In the genomic region with DNA sequence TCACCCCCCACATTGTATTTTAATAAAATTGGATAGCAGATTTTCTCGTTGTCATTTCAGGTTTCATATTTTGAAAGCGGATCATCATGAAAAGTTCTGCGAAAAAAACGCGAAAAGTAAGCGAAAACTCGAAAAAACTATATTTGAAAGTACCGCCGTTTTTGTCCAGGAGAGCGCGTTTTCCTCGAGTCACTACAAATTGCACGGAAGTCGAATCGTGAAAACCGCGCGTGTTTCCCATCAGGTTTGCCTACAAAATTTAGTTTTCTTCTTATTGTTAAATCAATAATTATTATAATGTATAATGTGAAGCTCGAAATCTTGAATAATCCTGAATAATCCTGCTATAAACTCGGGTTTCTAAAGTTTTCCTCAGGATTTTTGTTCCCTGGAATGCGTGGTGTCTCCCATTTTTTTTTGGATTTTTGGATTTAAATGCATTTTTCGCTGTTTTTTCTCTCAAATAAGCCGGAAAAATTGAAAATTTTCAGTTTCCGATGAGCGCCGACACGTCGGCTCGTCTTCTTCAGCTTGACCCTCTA, we compare ENCODE assay signal across 5 worm cellular contexts.
TF ChIP-seq lines count a peak whose summit lies in the region.

A gene (plus strand): TSS at position 492 of the 542 bp plus-strand sequence.

TF ChIP-seq in whole organism, L1 larva, 84 proteins besides CTCF, POLR2A, EP300 and RAD21 (continues in another document):
- TF ChIP-seq fos-1 (tag; optimal IDR thresholded peaks at IDR 0.05; lab: Kevin White, UChicago) (peak; percentile 73), mep-1 (tag; optimal IDR thresholded peaks at IDR 0.05; lab: Kevin White, UChicago) (peak; percentile 84), C16A3.4 (tag; optimal IDR thresholded peaks at IDR 0.05; lab: Kevin White, UChicago) (peak; percentile 83), unc-62 (GFP tag; optimal IDR thresholded peaks at IDR 0.05; lab: Kevin White, UChicago) (no peak), ets-5 (GFP tag; IDR thresholded peaks at IDR 0.05; lab: Robert Waterston, UW) (no peak), skn-1 (tag; optimal IDR thresholded peaks at IDR 0.05; lab: Kevin White, UChicago) (peak; percentile 28), hpl-2 (GFP tag; optimal IDR thresholded peaks at IDR 0.05; lab: Kevin White, UChicago) (peak; percentile 45), nhr-76 (tag; optimal IDR thresholded peaks at IDR 0.05; lab: Kevin White, UChicago) (no peak), unc-30 (tag; optimal IDR thresholded peaks at IDR 0.05; lab: Kevin White, UChicago) (no peak), efl-3 (GFP tag; optimal IDR thresholded peaks at IDR 0.05; lab: Kevin White, UChicago) (peak; percentile 52), nhr-12 (tag; optimal IDR thresholded peaks at IDR 0.05; lab: Kevin White, UChicago) (no peak), nhr-28 (tag; optimal IDR thresholded peaks at IDR 0.05; lab: Kevin White, UChicago) (no peak), lin-15B (tag; optimal IDR thresholded peaks at IDR 0.05; lab: Kevin White, UChicago) (peak; percentile 59), ceh-90 (tag; optimal IDR thresholded peaks at IDR 0.05; lab: Kevin White, UChicago) (peak; percentile 79), blmp-1 (tag; optimal IDR thresholded peaks at IDR 0.05; lab: Kevin White, UChicago) (peak; percentile 34), nhr-19 (GFP tag; conservative IDR thresholded peaks at IDR 0.05; lab: Robert Waterston, UW) (peak; percentile 86), mdl-1 (tag; optimal IDR thresholded peaks at IDR 0.05; lab: Kevin White, UChicago) (peak in 1 of 2 experiments; percentile 28)

TF ChIP-seq in whole organism, L3 larva, 47 proteins besides CTCF, POLR2A, EP300 and RAD21 (continues in another document):
- TF ChIP-seq ceh-82 (tag; optimal IDR thresholded peaks at IDR 0.05; lab: Kevin White, UChicago) (no peak), nhr-12 (tag; optimal IDR thresholded peaks at IDR 0.05; lab: Kevin White, UChicago) (no peak), nhr-11 (tag; optimal IDR thresholded peaks at IDR 0.05; lab: Kevin White, UChicago) (no peak), nhr-23 (tag; optimal IDR thresholded peaks at IDR 0.05; lab: Kevin White, UChicago) (peak; percentile 49), mdl-1 (tag; optimal IDR thresholded peaks at IDR 0.05; lab: Kevin White, UChicago) (no peak), zag-1 (tag; optimal IDR thresholded peaks at IDR 0.05; lab: Kevin White, UChicago) (no peak), pqm-1 (tag; optimal IDR thresholded peaks at IDR 0.05; lab: Kevin White, UChicago) (peak; percentile 5), elt-2 (tag; optimal IDR thresholded peaks at IDR 0.05; lab: Kevin White, UChicago) (peak; percentile 51), elt-3 (tag; optimal IDR thresholded peaks at IDR 0.05; lab: Kevin White, UChicago) (no peak), snpc-4 (tag; optimal IDR thresholded peaks at IDR 0.05; lab: Kevin White, UChicago) (peak; percentile 41), lin-15B (tag; optimal IDR thresholded peaks at IDR 0.05; lab: Kevin White, UChicago) (peak; percentile 87), nhr-77 (tag; optimal IDR thresholded peaks at IDR 0.05; lab: Kevin White, UChicago) (peak; percentile 76), ztf-4 (tag; optimal IDR thresholded peaks at IDR 0.05; lab: Kevin White, UChicago) (no peak), ceh-16 (tag; optimal IDR thresholded peaks at IDR 0.05; lab: Kevin White, UChicago) (no peak), fkh-10 (GFP tag; optimal IDR thresholded peaks at IDR 0.05; lab: Kevin White, UChicago) (peak; percentile 70), tbx-2 (tag; optimal IDR thresholded peaks at IDR 0.05; lab: Kevin White, UChicago) (no peak), aly-2 (tag; optimal IDR thresholded peaks at IDR 0.05; lab: Kevin White, UChicago) (no peak), nhr-237 (tag; optimal IDR thresholded peaks at IDR 0.05; lab: Kevin White, UChicago) (no peak)

TF ChIP-seq in whole organism, early embryonic, 17 proteins besides CTCF, POLR2A, EP300 and RAD21:
- peak; percentile 73 for TF ChIP-seq F13C5.2 (tag; optimal IDR thresholded peaks at IDR 0.05; lab: Kevin White, UChicago)
- peak; percentile 23 for TF ChIP-seq ama-1 (optimal IDR thresholded peaks at IDR 0.05; lab: Kevin White, UChicago)
- TF ChIP-seq pes-1 (GFP tag; IDR thresholded peaks at IDR 0.05; lab: Robert Waterston, UW): peak; percentile 41; the same call in 1 of the 2 replicates
- no peak for TF ChIP-seq hmbx-1 (tag; optimal IDR thresholded peaks at IDR 0.05; lab: Kevin White, UChicago)
- TF ChIP-seq flt-1 (GFP tag; IDR thresholded peaks at IDR 0.05; lab: Robert Waterston, UW): no peak
- TF ChIP-seq sea-1 (GFP tag; conservative IDR thresholded peaks at IDR 0.05; lab: Robert Waterston, UW): no peak
- no peak for TF ChIP-seq ets-7 (tag; optimal IDR thresholded peaks at IDR 0.05; lab: Kevin White, UChicago)
- TF ChIP-seq hmg-4 (GFP tag; optimal IDR thresholded peaks at IDR 0.05; lab: Kevin White, UChicago): no peak
- no peak for TF ChIP-seq B0310.2 (tag; optimal IDR thresholded peaks at IDR 0.05; lab: Kevin White, UChicago)
- no peak for TF ChIP-seq tbx-37 (GFP tag; conservative IDR thresholded peaks at IDR 0.05; lab: Robert Waterston, UW)
- no peak for TF ChIP-seq ceh-36 (tag; optimal IDR thresholded peaks at IDR 0.05; lab: Kevin White, UChicago)
- TF ChIP-seq aly-1 (tag; optimal IDR thresholded peaks at IDR 0.05; lab: Kevin White, UChicago): no peak
- TF ChIP-seq scrt-1 (GFP tag; IDR thresholded peaks at IDR 0.05; lab: Robert Waterston, UW): no peak
- peak; percentile 24 for TF ChIP-seq ceh-13 (GFP tag; optimal IDR thresholded peaks at IDR 0.05; lab: Kevin White, UChicago)
- 0 out of 2 replicates have a peak, but pooled peaks have one; percentile 18 for TF ChIP-seq tbx-11 (GFP tag; IDR thresholded peaks at IDR 0.05; lab: Robert Waterston, UW)
- peak; percentile 32 for TF ChIP-seq tra-4 (tag; optimal IDR thresholded peaks at IDR 0.05; lab: Kevin White, UChicago)
- TF ChIP-seq hnd-1 (tag; optimal IDR thresholded peaks at IDR 0.05; lab: Kevin White, UChicago): no peak

TF ChIP-seq in whole organism, midembryonic, 9 proteins besides CTCF, POLR2A, EP300 and RAD21:
- peak; percentile 49; the same call in 1 of the 2 replicates for TF ChIP-seq klf-2 (GFP tag; conservative IDR thresholded peaks at IDR 0.05; lab: Robert Waterston, UW)
- TF ChIP-seq ztf-29 (GFP tag; IDR thresholded peaks at IDR 0.05; lab: Robert Waterston, UW): no peak
- peak; percentile 73 for TF ChIP-seq cog-1 (tag; optimal IDR thresholded peaks at IDR 0.05; lab: Kevin White, UChicago)
- no peak for TF ChIP-seq ref-1 (GFP tag; conservative IDR thresholded peaks at IDR 0.05; lab: Robert Waterston, UW)
- peak; percentile 49; the same call in 1 of the 2 replicates for TF ChIP-seq flt-1 (GFP tag; IDR thresholded peaks at IDR 0.05; lab: Robert Waterston, UW)
- TF ChIP-seq tab-1 (GFP tag; IDR thresholded peaks at IDR 0.05; lab: Robert Waterston, UW): no peak
- peak; percentile 67; the same call in 1 of the 2 replicates for TF ChIP-seq ztf-23 (GFP tag; IDR thresholded peaks at IDR 0.05; lab: Robert Waterston, UW)
- TF ChIP-seq med-1 (GFP tag; optimal IDR thresholded peaks at IDR 0.05; lab: Kevin White, UChicago; ENCODE audit: insufficient read depth): no peak
- no peak for TF ChIP-seq T22C8.4 (GFP tag; IDR thresholded peaks at IDR 0.05; lab: Robert Waterston, UW)
TF ChIP-seq in whole organism, midembryonic: peak in this region for 4.

TF ChIP-seq in whole organism, young adult, 124 proteins besides CTCF, POLR2A, EP300 and RAD21 (continues in another document):
- TF ChIP-seq mes-4 (tag; optimal IDR thresholded peaks at IDR 0.05; lab: Kevin White, UChicago) (no peak), snpc-1.1 (tag; optimal IDR thresholded peaks at IDR 0.05; lab: Kevin White, UChicago; ENCODE audit: insufficient read depth) (peak; percentile 13), nfyb-1 (GFP tag; IDR thresholded peaks at IDR 0.05; lab: Robert Waterston, UW) (peak; percentile 81), cebp-1 (GFP tag; IDR thresholded peaks at IDR 0.05; lab: Robert Waterston, UW) (no peak), cebp-1 (tag; optimal IDR thresholded peaks at IDR 0.05; lab: Kevin White, UChicago) (peak; percentile 73), lsy-27 (tag; optimal IDR thresholded peaks at IDR 0.05; lab: Kevin White, UChicago; ENCODE audit: borderline replicate concordance, insufficient read depth) (peak; percentile 20), cebp-2 (GFP tag; IDR thresholded peaks at IDR 0.05; lab: Robert Waterston, UW) (no peak), ztf-28 (GFP tag; IDR thresholded peaks at IDR 0.05; lab: Robert Waterston, UW) (0 out of 2 replicates have a peak, but pooled peaks have one; percentile 45), hlh-12 (tag; optimal IDR thresholded peaks at IDR 0.05; lab: Kevin White, UChicago) (no peak), C06A6.2 (GFP tag; conservative IDR thresholded peaks at IDR 0.05; lab: Robert Waterston, UW) (peak; percentile 55; the same call in 1 of the 2 replicates), hlh-26 (GFP tag; conservative IDR thresholded peaks at IDR 0.05; lab: Robert Waterston, UW) (no peak), attf-6 (GFP tag; IDR thresholded peaks at IDR 0.05; lab: Robert Waterston, UW) (no peak), sdz-38 (tag; optimal IDR thresholded peaks at IDR 0.05; lab: Kevin White, UChicago) (no peak), F49E8.2 (tag; optimal IDR thresholded peaks at IDR 0.05; lab: Kevin White, UChicago; ENCODE audit: insufficient read depth) (no peak), mel-28 (tag; optimal IDR thresholded peaks at IDR 0.05; lab: Kevin White, UChicago; ENCODE audit: borderline replicate concordance) (peak; percentile 60), Y53F4B.3 (GFP tag; IDR thresholded peaks at IDR 0.05; lab: Robert Waterston, UW) (no peak), B0019.2 (GFP tag; conservative IDR thresholded peaks at IDR 0.05; lab: Robert Waterston, UW) (no peak), aptf-3 (GFP tag; IDR thresholded peaks at IDR 0.05; lab: Robert Waterston, UW) (no peak), C17E4.6 (GFP tag; IDR thresholded peaks at IDR 0.05; lab: Robert Waterston, UW) (0 out of 2 replicates have a peak, but pooled peaks have one; percentile 46), Y67H2A.10 (GFP tag; conservative IDR thresholded peaks at IDR 0.05; lab: Robert Waterston, UW) (0 out of 2 replicates have a peak, but pooled peaks have one; percentile 29), mcd-1 (GFP tag; IDR thresholded peaks at IDR 0.05; lab: Robert Waterston, UW) (peak; percentile 95), F52B5.7 (tag; optimal IDR thresholded peaks at IDR 0.05; lab: Kevin White, UChicago) (no peak), K12H6.12 (tag; optimal IDR thresholded peaks at IDR 0.05; lab: Kevin White, UChicago) (peak; percentile 88), unc-62 (GFP tag; optimal IDR thresholded peaks at IDR 0.05; lab: Kevin White, UChicago) (no peak), ekl-4 (GFP tag; IDR thresholded peaks at IDR 0.05; lab: Robert Waterston, UW) (peak; percentile 74), madf-10 (tag; optimal IDR thresholded peaks at IDR 0.05; lab: Kevin White, UChicago) (peak; percentile 66), rec-8 (tag; optimal IDR thresholded peaks at IDR 0.05; lab: Kevin White, UChicago) (peak in 1 of 2 experiments; percentile 27), attf-5 (GFP tag; optimal IDR thresholded peaks at IDR 0.05; lab: Kevin White, UChicago) (peak; percentile 58), lag-1 (GFP tag; IDR thresholded peaks at IDR 0.05; lab: Robert Waterston, UW) (no peak)
